Worm (Caenorhabditis elegans) whole organism, mixed stage, embryonic: ENCODE data around the gene B0218.7.

ENCODE experiments used
- M03D4.4 ChIP-seq: sonication (generic microtip); optimal IDR thresholded peaks from 2 replicates; lab custom pipeline; 2017; ENCODE audit warnings: mild to moderate bottlenecking, missing genetic modification characterization, missing compliant biosample characterization
- bed-3 ChIP-seq: fragments of 200-800 bp; sonication (Bioruptor generic); optimal IDR thresholded peaks from 3 replicates; lab custom pipeline; 2018; ENCODE audit warnings: mild to moderate bottlenecking, missing genetic modification characterization, moderate library complexity, missing compliant biosample characterization
- blmp-1 ChIP-seq: fragments of 150-350 bp; optimal IDR thresholded peaks from 2 replicates; lab custom pipeline; 2014; ENCODE audit warnings: missing biosample characterization, missing genetic modification characterization
- ceh-39 ChIP-seq: fragments of 150-350 bp; optimal IDR thresholded peaks from 2 replicates; lab custom pipeline; 2014; ENCODE audit warnings: missing biosample characterization, missing genetic modification characterization
- ceh-43 ChIP-seq: fragments of 200-800 bp; sonication (Bioruptor generic); optimal IDR thresholded peaks from 2 replicates; lab custom pipeline; 2018; ENCODE audit warnings: mild to moderate bottlenecking, missing genetic modification characterization, moderate library complexity, missing compliant biosample characterization
- ceh-83 ChIP-seq: fragments of 200-800 bp; sonication (Bioruptor generic); optimal IDR thresholded peaks from 2 replicates; lab custom pipeline; 2018; ENCODE audit warnings: mild to moderate bottlenecking, missing genetic modification characterization, missing compliant biosample characterization
- ces-1 ChIP-seq: fragments of 150-350 bp; optimal IDR thresholded peaks from 2 replicates; lab custom pipeline; 2014; ENCODE audit warnings: missing biosample characterization, missing genetic modification reagents, missing genetic modification characterization
- drap-1 ChIP-seq: fragments of 200-800 bp; sonication (Bioruptor generic); optimal IDR thresholded peaks from 3 replicates; lab custom pipeline; 2018; ENCODE audit warnings: mild to moderate bottlenecking, missing genetic modification characterization, missing compliant biosample characterization
- elt-1 ChIP-seq: sonication (generic microtip); optimal IDR thresholded peaks from 2 replicates; lab custom pipeline; 2017; ENCODE audit warnings: missing genetic modification characterization, mild to moderate bottlenecking, missing compliant biosample characterization, antibody characterized with exemption, moderate library complexity, borderline replicate concordance; ENCODE audit not compliant: insufficient read depth
- elt-3 ChIP-seq: fragments of 150-350 bp; optimal IDR thresholded peaks from 2 replicates; lab custom pipeline; 2014; ENCODE audit warnings: missing biosample characterization, missing genetic modification characterization
- flh-1 ChIP-seq: fragments of 200-800 bp; sonication (Bioruptor generic); optimal IDR thresholded peaks from 2 replicates; lab custom pipeline; 2018; ENCODE audit warnings: mild to moderate bottlenecking, missing genetic modification characterization, moderate library complexity, missing compliant biosample characterization
- ham-2 ChIP-seq: fragments of 200-800 bp; sonication (Bioruptor generic); optimal IDR thresholded peaks from 2 replicates; lab custom pipeline; 2018; ENCODE audit warnings: mild to moderate bottlenecking, missing genetic modification characterization, missing compliant biosample characterization
- hlh-1 ChIP-seq: fragments of 150-350 bp; optimal IDR thresholded peaks from 2 replicates; lab custom pipeline; 2014; ENCODE audit warnings: missing biosample characterization, missing genetic modification reagents, missing genetic modification characterization
- lin-32 ChIP-seq: fragments of 200-800 bp; sonication (Bioruptor generic); optimal IDR thresholded peaks from 2 replicates; lab custom pipeline; 2018; ENCODE audit warnings: mild to moderate bottlenecking, missing genetic modification characterization, missing compliant biosample characterization
- lsy-2 ChIP-seq: fragments of 150-350 bp; optimal IDR thresholded peaks from 2 replicates; lab custom pipeline; 2014; ENCODE audit warnings: missing biosample characterization, missing genetic modification characterization
- mep-1 ChIP-seq: fragments of 150-350 bp; optimal IDR thresholded peaks from 2 replicates; lab custom pipeline; 2017; ENCODE audit warnings: missing biosample characterization, missing genetic modification reagents, missing genetic modification characterization, inconsistent platforms
- mls-2 ChIP-seq: sonication (generic microtip); optimal IDR thresholded peaks from 2 replicates; lab custom pipeline; 2016; ENCODE audit warnings: mild to moderate bottlenecking, missing genetic modification characterization, moderate library complexity, missing compliant biosample characterization
- nhr-12 ChIP-seq: fragments of 150-350 bp; optimal IDR thresholded peaks from 2 replicates; lab custom pipeline; 2014; ENCODE audit warnings: missing biosample characterization, missing genetic modification characterization
- nhr-2 ChIP-seq: fragments of 150-350 bp; optimal IDR thresholded peaks from 2 replicates; lab custom pipeline; 2014; ENCODE audit warnings: missing biosample characterization, missing genetic modification characterization
- nhr-237 ChIP-seq: fragments of 150-350 bp; optimal IDR thresholded peaks from 2 replicates; lab custom pipeline; 2014; ENCODE audit warnings: missing biosample characterization, missing genetic modification characterization
- nhr-28 ChIP-seq: fragments of 150-350 bp; optimal IDR thresholded peaks from 2 replicates; lab custom pipeline; 2014; ENCODE audit warnings: missing biosample characterization, missing genetic modification characterization
- nhr-76 ChIP-seq: sonication (generic microtip); optimal IDR thresholded peaks from 2 replicates; lab custom pipeline; 2017; ENCODE audit warnings: missing biosample characterization, missing genetic modification characterization
- pha-4 ChIP-seq: fragments of 150-350 bp; optimal IDR thresholded peaks from 2 replicates; lab custom pipeline; 2018; ENCODE audit warnings: missing biosample characterization, missing genetic modification reagents, missing genetic modification characterization
- sem-2 ChIP-seq: fragments of 200-800 bp; sonication (Bioruptor generic); optimal IDR thresholded peaks from 2 replicates; lab custom pipeline; 2018; ENCODE audit warnings: mild to moderate bottlenecking, missing genetic modification characterization, missing compliant biosample characterization
- snpc-4 ChIP-seq: fragments of 150-350 bp; optimal IDR thresholded peaks from 2 replicates; lab custom pipeline; 2014; ENCODE audit warnings: missing biosample characterization, missing genetic modification characterization
- sptf-1 ChIP-seq: sonication (generic microtip); optimal IDR thresholded peaks from 2 replicates; lab custom pipeline; 2017; ENCODE audit warnings: mild to moderate bottlenecking, missing genetic modification characterization, moderate library complexity, missing compliant biosample characterization
- tbx-8 ChIP-seq: fragments of 200-800 bp; sonication (Bioruptor generic); optimal IDR thresholded peaks from 2 replicates; lab custom pipeline; 2018; ENCODE audit warnings: mild to moderate bottlenecking, missing genetic modification characterization, moderate library complexity, missing compliant biosample characterization
- unc-120 ChIP-seq: sonication (generic microtip); optimal IDR thresholded peaks from 2 replicates; lab custom pipeline; 2017; ENCODE audit warnings: missing genetic modification characterization, missing compliant biosample characterization; ENCODE audit not compliant: poor library complexity, severe bottlenecking
- unc-39 ChIP-seq: fragments of 150-350 bp; optimal IDR thresholded peaks from 2 replicates; lab custom pipeline; 2014; ENCODE audit warnings: missing biosample characterization, missing genetic modification characterization
- unc-62 ChIP-seq: fragments of 150-350 bp; optimal IDR thresholded peaks from 2 replicates; lab custom pipeline; 2014; ENCODE audit warnings: missing biosample characterization, missing genetic modification reagents, missing genetic modification characterization
- zip-8 ChIP-seq: fragments of 150-350 bp; optimal IDR thresholded peaks from 2 replicates; lab custom pipeline; 2014; ENCODE audit warnings: missing biosample characterization, missing genetic modification characterization
- ztf-11 ChIP-seq: fragments of 150-350 bp; optimal IDR thresholded peaks from 2 replicates; lab custom pipeline; 2014; ENCODE audit warnings: missing biosample characterization, missing genetic modification characterization

Gene B0218.7

DNA sequence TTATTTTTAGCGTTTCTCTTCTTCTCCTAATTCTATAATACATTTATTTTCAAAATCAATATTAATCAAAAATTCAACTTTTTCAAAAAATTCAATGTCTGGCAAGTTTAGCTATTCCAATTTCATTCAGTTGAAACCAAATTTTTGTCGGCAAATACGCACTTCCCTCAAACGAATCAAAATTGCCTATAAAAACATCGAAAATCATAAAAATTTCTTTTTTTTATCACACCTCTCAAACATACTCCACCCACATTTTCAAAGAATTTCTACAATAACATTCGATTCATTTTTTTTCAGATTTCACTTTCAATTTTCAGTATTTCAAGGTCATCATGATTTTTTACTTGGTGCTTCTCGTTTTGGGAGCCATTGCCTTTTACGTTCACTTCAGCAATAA lies 6.8 kb downstream of the B0218.7 start, which contains the start of gene faah-1:
Gene faah-1 (plus strand): TSS at position 301 of the 400 bp plus-strand sequence.
- TF ChIP-seq ceh-43 (GFP tag; lab: Kevin White, UChicago) (no peak), sptf-1 (tag; lab: Kevin White, UChicago) (no peak), snpc-4 (tag; lab: Kevin White, UChicago) (no peak), sem-2 (no peak), zip-8 (tag; lab: Kevin White, UChicago) (no peak)

- TF ChIP-seq unc-39 (tag; lab: Kevin White, UChicago) (no peak), zip-8 (tag; lab: Kevin White, UChicago) (no peak), unc-62 (GFP tag; lab: Kevin White, UChicago) (no peak), nhr-12 (tag; lab: Kevin White, UChicago) (no peak), nhr-237 (tag; lab: Kevin White, UChicago) (no peak), mls-2 (tag; lab: Kevin White, UChicago) (no peak), elt-3 (tag; lab: Kevin White, UChicago) (no peak), nhr-76 (no peak)
- TF ChIP-seq, all 35 proteins: peak for 0
Measured at ce11 chrIV:8157161-8157560, 8.7 kb downstream of the B0218.7 start, which contains the start of gene B0218.5. Gene B0218.5 (minus strand): TSS chrIV:8157261.

ce11 chrIV:8154966-8155365 lies 10.9 kb downstream of the B0218.7 start:
- TF ChIP-seq bed-3 (GFP tag; lab: Kevin White, UChicago) (no peak), unc-120 (tag; lab: Kevin White, UChicago) (no peak), lin-32 (GFP tag; lab: Kevin White, UChicago) (no peak), mls-2 (tag; lab: Kevin White, UChicago) (no peak), unc-62 (GFP tag; lab: Kevin White, UChicago) (no peak), ces-1 (no peak), tbx-8 (no peak), nhr-76 (no peak), mep-1 (tag; lab: Kevin White, UChicago) (no peak), flh-1 (GFP tag; lab: Kevin White, UChicago) (no peak), nhr-12 (tag; lab: Kevin White, UChicago) (no peak), ztf-11 (tag; lab: Kevin White, UChicago) (no peak), drap-1 (no peak), ceh-83 (no peak), ceh-39 (tag; lab: Kevin White, UChicago) (no peak), M03D4.4 (no peak), hlh-1 (tag; lab: Kevin White, UChicago) (no peak), blmp-1 (tag; lab: Kevin White, UChicago) (no peak), nhr-28 (tag; lab: Kevin White, UChicago) (no peak), zip-8 (tag; lab: Kevin White, UChicago) (no peak)
- TF ChIP-seq, all 35 proteins: peak for 0

- no peak for TF ChIP-seq ceh-39 (tag; lab: Kevin White, UChicago)
- TF ChIP-seq pha-4 (tag; lab: Kevin White, UChicago), result no peak
- TF ChIP-seq lsy-2, result no peak
- TF ChIP-seq nhr-28 (tag; lab: Kevin White, UChicago), result no peak
- no peak for TF ChIP-seq tbx-8
- no peak for TF ChIP-seq drap-1
- no peak for TF ChIP-seq M03D4.4
- TF ChIP-seq elt-3 (tag; lab: Kevin White, UChicago), result no peak
- TF ChIP-seq ces-1, result no peak
- TF ChIP-seq elt-1 (tag; lab: Kevin White, UChicago), result no peak
- TF ChIP-seq nhr-2 (tag; lab: Kevin White, UChicago), result no peak
- no peak for TF ChIP-seq bed-3 (GFP tag; lab: Kevin White, UChicago)
- no peak for TF ChIP-seq ztf-11 (tag; lab: Kevin White, UChicago)
- no peak for TF ChIP-seq ceh-83
- TF ChIP-seq sptf-1 (tag; lab: Kevin White, UChicago), result no peak
- no peak for TF ChIP-seq nhr-237 (tag; lab: Kevin White, UChicago)
- TF ChIP-seq blmp-1 (tag; lab: Kevin White, UChicago), result no peak
- TF ChIP-seq unc-120 (tag; lab: Kevin White, UChicago), result no peak
- no peak for TF ChIP-seq ham-2 (GFP tag; lab: Kevin White, UChicago)
- no peak for TF ChIP-seq unc-39 (tag; lab: Kevin White, UChicago)
Measured at ce11 chrIV:8153163-8153562, 12.7 kb downstream of the B0218.7 start.
